Worm (Caenorhabditis elegans) whole organism, early embryonic: Measurements from ENCODE around the gene pbs-6.

Source experiments
- F13C5.2 ChIP-seq: sonication (generic microtip); optimal IDR thresholded peaks from 2 replicates; lab custom pipeline; 2017; ENCODE audit warnings: mild to moderate bottlenecking, missing genetic modification characterization, inconsistent platforms, missing compliant biosample characterization
- ama-1 ChIP-seq: fragments of 150-350 bp; optimal IDR thresholded peaks from 2 replicates; lab custom pipeline; 2014
- ceh-13 ChIP-seq: fragments of 200-800 bp; sonication (Bioruptor generic); optimal IDR thresholded peaks from 2 replicates; lab custom pipeline; 2018; ENCODE audit warnings: mild to moderate bottlenecking, missing genetic modification characterization, missing compliant biosample characterization
- ceh-36 ChIP-seq: sonication (generic microtip); optimal IDR thresholded peaks from 2 replicates; lab custom pipeline; 2016; ENCODE audit warnings: missing genetic modification characterization, inconsistent platforms, missing compliant biosample characterization
- flt-1 ChIP-seq: fragments of 200-800 bp; sonication (Bioruptor generic); IDR thresholded peaks from 2 replicates; pipeline ENCODE4 v1.3.6; 2022; ENCODE audit warnings: missing genetic modification characterization, missing compliant biosample characterization
- hmbx-1 ChIP-seq: sonication (generic microtip); optimal IDR thresholded peaks from 2 replicates; lab custom pipeline; 2016; ENCODE audit warnings: mild to moderate bottlenecking, missing genetic modification characterization, missing compliant biosample characterization
- hnd-1 ChIP-seq: sonication (generic microtip); optimal IDR thresholded peaks from 2 replicates; lab custom pipeline; 2016; ENCODE audit warnings: missing genetic modification characterization, missing compliant biosample characterization
- sea-1 ChIP-seq: fragments of 200-800 bp; sonication (Bioruptor generic); conservative IDR thresholded peaks from 2 replicates; pipeline ENCODE4 v1.3.6; 2022; ENCODE audit warnings: missing genetic modification characterization, missing compliant biosample characterization
- tbx-37 ChIP-seq: fragments of 200-800 bp; sonication (Bioruptor generic); conservative IDR thresholded peaks from 2 replicates; pipeline ENCODE4 v1.3.6; 2022; ENCODE audit warnings: missing genetic modification reagents, missing genetic modification characterization, missing compliant biosample characterization
- tra-4 ChIP-seq: sonication (generic microtip); optimal IDR thresholded peaks from 2 replicates; lab custom pipeline; 2017; ENCODE audit warnings: missing genetic modification characterization, missing compliant biosample characterization

ce11 chrIII:8224769-8225168 is 19.1 kb downstream of the pbs-6 start, which contains the start of gene mob-4:
- TF ChIP-seq ceh-13 (no peak), ama-1 (lab: Kevin White, UChicago) (no peak), tra-4 (tag; lab: Kevin White, UChicago) (no peak), F13C5.2 (tag; lab: Kevin White, UChicago) (no peak), hmbx-1 (tag; lab: Kevin White, UChicago) (no peak), flt-1 (GFP tag; lab: Robert Waterston, UW) (no peak), tbx-37 (no peak), ceh-36 (no peak), sea-1 (GFP tag; lab: Robert Waterston, UW) (no peak), hnd-1 (tag; lab: Kevin White, UChicago) (no peak)
